Fruit fly (Drosophila melanogaster): ENCODE measurements around the gene CG7924.

The CG7924 gene

dm6 chr3L:14229069-14229468, 4.2 kb upstream of the CG7924 start:
- TF ChIP-seq psq (optimal IDR thresholded peaks at IDR 0.05) (no peak), Myc (optimal IDR thresholded peaks at IDR 0.05) (no peak), h (optimal IDR thresholded peaks at IDR 0.05) (no peak), ttk (optimal IDR thresholded peaks at IDR 0.05) (no peak), insv (optimal IDR thresholded peaks at IDR 0.05) (no peak), Sin3A (optimal IDR thresholded peaks at IDR 0.05) (no peak)

dm6 chr3L:14229481-14229880, 3.8 kb upstream of the CG7924 start:
- TF ChIP-seq h (optimal IDR thresholded peaks at IDR 0.05) (no peak), ttk (optimal IDR thresholded peaks at IDR 0.05) (no peak), psq (optimal IDR thresholded peaks at IDR 0.05) (no peak)

dm6 chr3L:14235820-14236219, 2.6 kb downstream of the CG7924 start, which contains the start of gene CG34244:
CG34244 (minus strand) TSS chr3L:14235941.
- no peak for TF ChIP-seq ttk (optimal IDR thresholded peaks at IDR 0.05)
- no peak for TF ChIP-seq Myc (optimal IDR thresholded peaks at IDR 0.05)
- no peak for TF ChIP-seq h (optimal IDR thresholded peaks at IDR 0.05)
- TF ChIP-seq Sin3A (optimal IDR thresholded peaks at IDR 0.05) = no peak
- no peak for TF ChIP-seq insv (optimal IDR thresholded peaks at IDR 0.05)
- no peak for TF ChIP-seq psq (optimal IDR thresholded peaks at IDR 0.05)

- TF ChIP-seq insv (optimal IDR thresholded peaks at IDR 0.05) (no peak), h (optimal IDR thresholded peaks at IDR 0.05) (no peak), Myc (optimal IDR thresholded peaks at IDR 0.05) (no peak), psq (optimal IDR thresholded peaks at IDR 0.05) (no peak), Sin3A (optimal IDR thresholded peaks at IDR 0.05) (no peak), ttk (optimal IDR thresholded peaks at IDR 0.05) (no peak)
Observed at dm6 chr3L:14236335-14236734, 3.1 kb downstream of the CG7924 start, which contains the start of gene CG7906. CG7906 (plus strand) TSS chr3L:14236635.

dm6 chr3L:14239325-14239724, 6.1 kb downstream of the CG7924 start:
- TF ChIP-seq ttk (optimal IDR thresholded peaks at IDR 0.05) = no peak
- TF ChIP-seq psq (optimal IDR thresholded peaks at IDR 0.05) = no peak
- no peak for TF ChIP-seq insv (optimal IDR thresholded peaks at IDR 0.05)
- no peak for TF ChIP-seq h (optimal IDR thresholded peaks at IDR 0.05)
- TF ChIP-seq Sin3A (optimal IDR thresholded peaks at IDR 0.05) = no peak
- TF ChIP-seq Myc (optimal IDR thresholded peaks at IDR 0.05) = no peak

- TF ChIP-seq psq (optimal IDR thresholded peaks at IDR 0.05) = no peak
- no peak for TF ChIP-seq h (optimal IDR thresholded peaks at IDR 0.05)
- no peak for TF ChIP-seq Myc (optimal IDR thresholded peaks at IDR 0.05)
Observed at dm6 chr3L:14241065-14241464, 7.8 kb downstream of the CG7924 start.

dm6 chr3L:14253455-14253854, 20.2 kb downstream of the CG7924 start:
- no peak for TF ChIP-seq ttk (optimal IDR thresholded peaks at IDR 0.05)
- TF ChIP-seq h (optimal IDR thresholded peaks at IDR 0.05) = no peak
- TF ChIP-seq psq (optimal IDR thresholded peaks at IDR 0.05) = no peak
- no peak for TF ChIP-seq Myc (optimal IDR thresholded peaks at IDR 0.05)
- no peak for TF ChIP-seq insv (optimal IDR thresholded peaks at IDR 0.05)
- no peak for TF ChIP-seq Sin3A (optimal IDR thresholded peaks at IDR 0.05)

- TF ChIP-seq ttk (optimal IDR thresholded peaks at IDR 0.05) = no peak
- TF ChIP-seq psq (optimal IDR thresholded peaks at IDR 0.05) = no peak
- no peak for TF ChIP-seq Sin3A (optimal IDR thresholded peaks at IDR 0.05)
- no peak for TF ChIP-seq Myc (optimal IDR thresholded peaks at IDR 0.05)
- no peak for TF ChIP-seq h (optimal IDR thresholded peaks at IDR 0.05)
- no peak for TF ChIP-seq insv (optimal IDR thresholded peaks at IDR 0.05)
Observed at dm6 chr3L:14262770-14263169, 29.5 kb downstream of the CG7924 start.

- TF ChIP-seq h (optimal IDR thresholded peaks at IDR 0.05) = no peak
- no peak for TF ChIP-seq Myc (optimal IDR thresholded peaks at IDR 0.05)
- TF ChIP-seq insv (optimal IDR thresholded peaks at IDR 0.05) = no peak
- no peak for TF ChIP-seq ttk (optimal IDR thresholded peaks at IDR 0.05)
- no peak for TF ChIP-seq psq (optimal IDR thresholded peaks at IDR 0.05)
- TF ChIP-seq Sin3A (optimal IDR thresholded peaks at IDR 0.05) = no peak
Observed at dm6 chr3L:14272109-14273070, 39.1 kb downstream of the CG7924 start.

- TF ChIP-seq Sin3A (optimal IDR thresholded peaks at IDR 0.05) = no peak
- no peak for TF ChIP-seq Myc (optimal IDR thresholded peaks at IDR 0.05)
- TF ChIP-seq h (optimal IDR thresholded peaks at IDR 0.05) = no peak
- TF ChIP-seq ttk (optimal IDR thresholded peaks at IDR 0.05) = no peak
- TF ChIP-seq psq (optimal IDR thresholded peaks at IDR 0.05) = no peak
- no peak for TF ChIP-seq insv (optimal IDR thresholded peaks at IDR 0.05)
Observed at dm6 chr3L:14274088-14275058, 41.1 kb downstream of the CG7924 start, which contains the start of gene fz. fz (plus strand) TSS chr3L:14274343.

dm6 chr3L:14276129-14276528, 42.9 kb downstream of the CG7924 start:
- TF ChIP-seq psq (optimal IDR thresholded peaks at IDR 0.05) (no peak), h (optimal IDR thresholded peaks at IDR 0.05) (no peak), Myc (optimal IDR thresholded peaks at IDR 0.05) (no peak), insv (optimal IDR thresholded peaks at IDR 0.05) (no peak), ttk (optimal IDR thresholded peaks at IDR 0.05) (no peak), Sin3A (optimal IDR thresholded peaks at IDR 0.05) (no peak)

- TF ChIP-seq Sin3A (optimal IDR thresholded peaks at IDR 0.05) = no peak
- TF ChIP-seq Myc (optimal IDR thresholded peaks at IDR 0.05) = no peak
- no peak for TF ChIP-seq insv (optimal IDR thresholded peaks at IDR 0.05)
- no peak for TF ChIP-seq psq (optimal IDR thresholded peaks at IDR 0.05)
Observed at dm6 chr3L:14282139-14282538, 48.9 kb downstream of the CG7924 start.

Measured in Kc167 (cell line).